Worm (Caenorhabditis elegans) whole organism, young adult: ENCODE results near the gene R10E11.5.

Experiments
- F57C9.4 ChIP-seq: sonication (generic microtip); optimal IDR thresholded peaks from 2 replicates; lab custom pipeline; 2017; ENCODE audit warnings: mild to moderate bottlenecking, missing genetic modification characterization, missing compliant biosample characterization
- T07F8.4 ChIP-seq: sonication (generic microtip); optimal IDR thresholded peaks from 2 replicates; lab custom pipeline; 2016; ENCODE audit warnings: mild to moderate bottlenecking, missing genetic modification characterization, moderate library complexity, missing compliant biosample characterization
- Y56A3A.18 ChIP-seq: fragments of 200-800 bp; sonication (Bioruptor generic); IDR thresholded peaks from 2 replicates; pipeline ENCODE4 v1.3.6; 2022; ENCODE audit warnings: missing genetic modification reagents, missing genetic modification characterization, missing compliant biosample characterization
- egl-18 ChIP-seq: fragments of 200-800 bp; sonication (Bioruptor generic); IDR thresholded peaks from 2 replicates; pipeline ENCODE4 v1.3.6; 2022; ENCODE audit warnings: missing genetic modification reagents, missing genetic modification characterization, missing compliant biosample characterization
- egrh-3 ChIP-seq: fragments of 200-800 bp; sonication (Bioruptor generic); IDR thresholded peaks from 2 replicates; pipeline ENCODE4 v1.3.6; 2022; ENCODE audit warnings: missing genetic modification reagents, missing genetic modification characterization, missing compliant biosample characterization
- ekl-4 ChIP-seq: fragments of 200-800 bp; sonication (Bioruptor generic); IDR thresholded peaks from 2 replicates; pipeline ENCODE4 v1.3.6; 2022; ENCODE audit warnings: missing genetic modification reagents, missing genetic modification characterization, missing compliant biosample characterization
- hsf-1 ChIP-seq: fragments of 200-800 bp; sonication (Bioruptor generic); IDR thresholded peaks from 2 replicates; pipeline ENCODE4 v1.3.6; 2022; ENCODE audit warnings: missing genetic modification reagents, missing genetic modification characterization, missing compliant biosample characterization
- lag-1 ChIP-seq: fragments of 200-800 bp; sonication (Bioruptor generic); IDR thresholded peaks from 2 replicates; pipeline ENCODE4 v1.3.6; 2022; ENCODE audit warnings: missing genetic modification reagents, missing genetic modification characterization, missing compliant biosample characterization
- madf-10 ChIP-seq: sonication (generic microtip); optimal IDR thresholded peaks from 2 replicates; lab custom pipeline; 2016; ENCODE audit warnings: mild to moderate bottlenecking, missing genetic modification characterization, missing compliant biosample characterization
- madf-3 ChIP-seq: fragments of 200-800 bp; sonication (Bioruptor generic); IDR thresholded peaks from 2 replicates; pipeline ENCODE4 v1.3.6; 2022; ENCODE audit warnings: missing genetic modification reagents, missing genetic modification characterization, missing compliant biosample characterization
- nfya-2 ChIP-seq: fragments of 200-800 bp; sonication (Bioruptor generic); IDR thresholded peaks from 2 replicates; pipeline ENCODE4 v1.3.6; 2022; ENCODE audit warnings: missing genetic modification reagents, missing genetic modification characterization, missing compliant biosample characterization
- pha-4 ChIP-seq: fragments of 150-350 bp; sonication (generic microtip); optimal IDR thresholded peaks from 2 replicates; lab custom pipeline; 2014; ENCODE audit warnings: missing biosample characterization, missing genetic modification reagents, missing genetic modification characterization
- zfh-2 ChIP-seq: fragments of 200-800 bp; sonication (Bioruptor generic); conservative IDR thresholded peaks from 2 replicates; pipeline ENCODE4 v1.3.6; 2022; ENCODE audit warnings: missing genetic modification reagents, missing genetic modification characterization, missing compliant biosample characterization

DNA sequence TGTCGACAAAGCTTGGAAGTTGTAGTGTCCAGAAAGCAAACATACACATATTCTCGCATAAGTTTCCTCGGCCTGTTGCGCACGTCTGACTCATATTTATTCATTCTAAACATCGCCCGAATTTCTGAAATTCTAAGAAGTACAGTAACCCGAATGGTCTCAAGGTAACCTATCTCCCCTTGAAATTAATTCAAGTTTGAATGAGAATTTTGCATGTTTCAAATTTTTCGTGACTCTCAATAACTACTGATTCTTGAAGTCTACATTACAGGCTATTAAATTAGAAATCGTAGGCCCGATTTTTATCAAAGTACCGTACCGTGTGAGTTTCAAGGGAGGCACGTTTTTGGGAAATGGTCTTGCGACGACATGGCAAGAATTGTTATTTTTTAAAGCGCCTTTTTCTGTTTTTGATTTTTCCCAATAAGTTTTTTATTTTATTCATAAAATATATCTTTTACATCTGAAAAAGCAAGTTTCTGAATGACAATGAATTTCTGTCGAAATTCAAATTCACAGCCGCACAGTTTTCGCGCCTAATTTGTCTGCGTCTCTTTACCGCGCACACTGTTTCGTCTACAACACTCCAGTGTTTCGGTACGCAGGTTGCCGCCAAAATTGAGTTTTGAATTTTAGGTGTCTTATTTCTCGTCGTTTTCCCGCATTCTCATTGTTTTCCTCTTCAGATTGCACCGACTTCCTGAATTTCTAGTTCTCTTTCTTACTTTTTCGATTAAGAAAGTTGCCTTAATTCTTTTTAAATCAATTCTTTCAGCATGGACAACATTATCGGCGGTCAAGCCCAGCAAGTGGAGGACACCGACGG is 4.3 kb upstream of the R10E11.5 start, which contains the start of the genes R10E11.9 and mcm-6:
- no peak for TF ChIP-seq ekl-4 (GFP tag; lab: Robert Waterston, UW)
- no peak for TF ChIP-seq egl-18 (GFP tag; lab: Robert Waterston, UW)
- TF ChIP-seq lag-1 (GFP tag; lab: Robert Waterston, UW): no peak
- no peak for TF ChIP-seq hsf-1
- no peak for TF ChIP-seq Y56A3A.18 (GFP tag; lab: Robert Waterston, UW)
- no peak for TF ChIP-seq zfh-2 (GFP tag; lab: Robert Waterston, UW)
- no peak for TF ChIP-seq pha-4 (tag; lab: Kevin White, UChicago)
- TF ChIP-seq madf-10 (tag; lab: Kevin White, UChicago): no peak
- no peak for TF ChIP-seq nfya-2
- no peak for TF ChIP-seq madf-3 (GFP tag; lab: Robert Waterston, UW)
- no peak for TF ChIP-seq T07F8.4
- no peak for TF ChIP-seq egrh-3
- no peak for TF ChIP-seq F57C9.4
